Fruit fly (Drosophila melanogaster) whole organism, embryonic: ENCODE data around the gene Ire1.

Source experiments
- Bdp1 ChIP-seq: fragments of 200-800 bp; sonication (Bioruptor generic); optimal IDR thresholded peaks from 3 replicates; lab custom pipeline; 2016; ENCODE audit warnings: missing biosample characterization, missing genetic modification characterization
- Bgb ChIP-seq: fragments of 200-800 bp; sonication (Bioruptor generic); IDR thresholded peaks from 2 replicates; pipeline ENCODE4 v1.3.6; 2022; ENCODE audit warnings: missing biosample characterization, missing genetic modification characterization; ENCODE audit not compliant: partially characterized antibody
- CG11560 ChIP-seq: fragments of 200-800 bp; sonication (Bioruptor generic); IDR thresholded peaks from 3 replicates; pipeline ENCODE4 v1.3.6; 2022; ENCODE audit warnings: missing biosample characterization, missing genetic modification characterization
- CG14014 ChIP-seq: fragments of 200-800 bp; sonication (Bioruptor generic); IDR thresholded peaks from 2 replicates; pipeline ENCODE4 v1.3.6; 2022; ENCODE audit warnings: missing biosample characterization, missing genetic modification characterization
- CG14965 ChIP-seq: fragments of 200-800 bp; sonication (Bioruptor generic); optimal IDR thresholded peaks from 2 replicates; lab custom pipeline; 2016; ENCODE audit warnings: missing biosample characterization, missing genetic modification characterization, borderline replicate concordance
- CG1529 ChIP-seq: fragments of 200-800 bp; sonication (Bioruptor generic); optimal IDR thresholded peaks from 3 replicates; lab custom pipeline; 2018; ENCODE audit warnings: missing biosample characterization, missing genetic modification characterization
- CG16779 ChIP-seq: fragments of 200-800 bp; sonication (Bioruptor generic); IDR thresholded peaks from 2 replicates; pipeline ENCODE4 v1.3.6; 2022; ENCODE audit warnings: missing biosample characterization, missing genetic modification characterization
- CG17612 ChIP-seq: fragments of 200-800 bp; sonication (Bioruptor generic); IDR thresholded peaks from 2 replicates; pipeline ENCODE4 v1.3.6; 2022; ENCODE audit warnings: missing biosample characterization, missing genetic modification characterization
- CG18476 ChIP-seq: fragments of 200-800 bp; sonication (Bioruptor generic); optimal IDR thresholded peaks from 2 replicates; lab custom pipeline; 2016; ENCODE audit warnings: missing biosample characterization, mild to moderate bottlenecking, missing genetic modification characterization
- CG31388 ChIP-seq: fragments of 200-800 bp; sonication (Bioruptor generic); optimal IDR thresholded peaks from 2 replicates; lab custom pipeline; 2016; ENCODE audit warnings: missing biosample characterization, missing genetic modification characterization
- CG3726 ChIP-seq: fragments of 200-800 bp; sonication (Bioruptor generic); IDR thresholded peaks from 3 replicates; pipeline ENCODE4, ENCODE4 v1.3.6; 2022; ENCODE audit warnings: missing biosample characterization, missing genetic modification characterization
- CG4404 ChIP-seq: fragments of 200-800 bp; sonication (Bioruptor generic); IDR thresholded peaks from 2 replicates; pipeline ENCODE4 v1.3.6; 2022; ENCODE audit warnings: missing biosample characterization, missing genetic modification characterization
- CG5245 ChIP-seq: fragments of 200-800 bp; sonication (Bioruptor generic); optimal IDR thresholded peaks from 3 replicates; lab custom pipeline; 2016; ENCODE audit warnings: missing biosample characterization, missing genetic modification characterization
- CG6175 ChIP-seq: fragments of 200-800 bp; sonication (Bioruptor generic); IDR thresholded peaks from 3 replicates; pipeline ENCODE4 v1.3.6; 2022; ENCODE audit warnings: missing biosample characterization, missing genetic modification characterization
- CG6254 ChIP-seq: fragments of 200-800 bp; sonication (Bioruptor generic); optimal IDR thresholded peaks from 3 replicates; lab custom pipeline; 2017; ENCODE audit warnings: mild to moderate bottlenecking, missing biosample characterization, missing genetic modification reagents, missing genetic modification characterization
- CG6854 ChIP-seq: fragments of 200-800 bp; sonication (Bioruptor generic); optimal IDR thresholded peaks from 3 replicates; lab custom pipeline; 2017; ENCODE audit warnings: missing biosample characterization, mild to moderate bottlenecking, missing genetic modification characterization
- CG7372 ChIP-seq: fragments of 200-800 bp; sonication (Bioruptor generic); IDR thresholded peaks from 2 replicates; pipeline ENCODE4 v1.3.6; 2022; ENCODE audit warnings: missing biosample characterization, missing genetic modification characterization
- CG8765 ChIP-seq: fragments of 200-800 bp; sonication (Bioruptor generic); IDR thresholded peaks from 2 replicates; pipeline ENCODE4 v1.3.6; 2022; ENCODE audit warnings: missing biosample characterization, missing genetic modification characterization
- CG8924 ChIP-seq: fragments of 200-800 bp; optimal IDR thresholded peaks from 3 replicates; lab custom pipeline; 2019; ENCODE audit warnings: missing biosample characterization, mild to moderate bottlenecking, missing genetic modification characterization, moderate library complexity
- CG9215 ChIP-seq: fragments of 200-800 bp; sonication (Bioruptor generic); IDR thresholded peaks from 2 replicates; pipeline ENCODE4 v1.3.6; 2022; ENCODE audit warnings: missing biosample characterization, missing genetic modification characterization
- CG9437 ChIP-seq: fragments of 200-800 bp; sonication (Bioruptor generic); optimal IDR thresholded peaks from 2 replicates; lab custom pipeline; 2018; ENCODE audit warnings: missing biosample characterization, mild to moderate bottlenecking, missing genetic modification characterization
- CG9727 ChIP-seq: fragments of 200-800 bp; sonication (Bioruptor generic); optimal IDR thresholded peaks from 3 replicates; lab custom pipeline; 2017; ENCODE audit warnings: missing biosample characterization, mild to moderate bottlenecking, missing genetic modification characterization
- CrebB ChIP-seq: fragments of 200-800 bp; sonication (Bioruptor generic); optimal IDR thresholded peaks from 3 replicates; lab custom pipeline; 2018; ENCODE audit warnings: missing biosample characterization, mild to moderate bottlenecking, missing genetic modification characterization
- Drgx ChIP-seq: fragments of 200-800 bp; sonication (Bioruptor generic); IDR thresholded peaks from 2 replicates; pipeline ENCODE4 v1.3.6; 2022; ENCODE audit warnings: missing biosample characterization, missing genetic modification characterization
- E2f1 ChIP-seq: fragments of 200-800 bp; sonication (Bioruptor generic); IDR thresholded peaks from 2 replicates; pipeline ENCODE4 v1.3.6; 2022; ENCODE audit warnings: missing biosample characterization, missing genetic modification characterization
- Ets65A ChIP-seq: fragments of 200-800 bp; sonication (Bioruptor generic); peaks from one replicate; lab custom pipeline; 2016; ENCODE audit warnings: missing biosample characterization, missing genetic modification characterization
- Hand ChIP-seq: fragments of 200-800 bp; sonication (Bioruptor generic); optimal IDR thresholded peaks from 2 replicates; lab custom pipeline; 2017; ENCODE audit warnings: mild to moderate bottlenecking, missing biosample characterization, missing genetic modification reagents, missing genetic modification characterization
- Med ChIP-seq: fragments of 200-800 bp; sonication (Bioruptor generic); peaks from one replicate; lab custom pipeline; 2016; ENCODE audit warnings: missing biosample characterization, missing genetic modification characterization, mild to moderate bottlenecking, inconsistent platforms, moderate library complexity
- Myb ChIP-seq: fragments of 200-800 bp; sonication (Bioruptor generic); optimal IDR thresholded peaks from 2 replicates; lab custom pipeline; 2016; ENCODE audit warnings: missing biosample characterization, missing genetic modification characterization
- NC2α ChIP-seq: fragments of 200-800 bp; sonication (Bioruptor generic); optimal IDR thresholded peaks from 2 replicates; lab custom pipeline; 2016; ENCODE audit warnings: missing biosample characterization, missing genetic modification characterization
- NFAT ChIP-seq: fragments of 200-800 bp; sonication (Bioruptor generic); IDR thresholded peaks from 2 replicates; pipeline ENCODE4 v1.3.6; 2022; ENCODE audit warnings: missing biosample characterization, missing genetic modification characterization
- Nf-YA ChIP-seq: fragments of 200-800 bp; sonication (Bioruptor generic); IDR thresholded peaks from 2 replicates; pipeline ENCODE4 v1.3.6; 2022; ENCODE audit warnings: missing biosample characterization, missing genetic modification characterization
- ase ChIP-seq: fragments of 200-800 bp; sonication (Bioruptor generic); IDR thresholded peaks from 3 replicates; pipeline ENCODE4 v1.3.6; 2022; ENCODE audit warnings: missing biosample characterization, missing genetic modification characterization
- bbx ChIP-seq: fragments of 200-800 bp; sonication (Bioruptor generic); IDR thresholded peaks from 2 replicates; pipeline ENCODE4 v1.3.6; 2022; ENCODE audit warnings: missing biosample characterization, missing genetic modification characterization; ENCODE audit not compliant: partially characterized antibody
- chinmo ChIP-seq: fragments of 200-800 bp; sonication (Bioruptor generic); IDR thresholded peaks from 4 replicates; pipeline ENCODE4 v1.3.6; 2022; ENCODE audit warnings: missing biosample characterization, missing genetic modification characterization; ENCODE audit not compliant: partially characterized antibody
- cwo ChIP-seq: fragments of 200-800 bp; sonication (Bioruptor generic); optimal IDR thresholded peaks from 3 replicates; lab custom pipeline; 2017; ENCODE audit warnings: missing biosample characterization, missing genetic modification characterization, mild to moderate bottlenecking, moderate library complexity, missing genetic modification reagents
- emc ChIP-seq: fragments of 200-800 bp; sonication (Bioruptor generic); optimal IDR thresholded peaks from 2 replicates; lab custom pipeline; 2016; ENCODE audit warnings: missing biosample characterization, missing genetic modification characterization
- ems ChIP-seq: fragments of 200-800 bp; sonication (Bioruptor generic); optimal IDR thresholded peaks from 3 replicates; lab custom pipeline; 2016; ENCODE audit warnings: missing biosample characterization, missing genetic modification characterization
- ewg ChIP-seq: fragments of 200-800 bp; sonication (Bioruptor generic); optimal IDR thresholded peaks from 3 replicates; lab custom pipeline; 2017; ENCODE audit warnings: mild to moderate bottlenecking, missing biosample characterization, missing genetic modification reagents, missing genetic modification characterization
- gem ChIP-seq: fragments of 200-800 bp; sonication (Bioruptor generic); optimal IDR thresholded peaks from 2 replicates; lab custom pipeline; 2019; ENCODE audit warnings: missing biosample characterization, mild to moderate bottlenecking, missing genetic modification characterization, moderate library complexity
- hkb ChIP-seq, 2 experiments: fragments of 200-800 bp in 1 of 2; fragments of >200 bp in 1 of 2; sonication (Bioruptor generic) in 1 of 2; IDR thresholded peaks in 1 of 2; optimal IDR thresholded peaks in 1 of 2; 2 replicates each; pipeline versions ENCODE4 v1.3.6 to Lab custom; 2017 to 2022; ENCODE audit warnings: missing biosample characterization in 1 of 2, missing genetic modification characterization in 1 of 2
- ind ChIP-seq: fragments of 200-800 bp; sonication (Bioruptor generic); optimal IDR thresholded peaks from 3 replicates; lab custom pipeline; 2016; ENCODE audit warnings: missing biosample characterization, missing genetic modification characterization
- inv ChIP-seq: fragments of 200-800 bp; sonication (Bioruptor generic); IDR thresholded peaks from 2 replicates; pipeline ENCODE4 v1.3.6; 2022; ENCODE audit warnings: missing biosample characterization, missing genetic modification characterization; ENCODE audit not compliant: partially characterized antibody
- luna ChIP-seq: fragments of 200-800 bp; sonication (Bioruptor generic); optimal IDR thresholded peaks from 2 replicates; lab custom pipeline; 2016; ENCODE audit warnings: missing biosample characterization, missing genetic modification characterization
- mam ChIP-seq: fragments of 200-800 bp; sonication (Bioruptor generic); optimal IDR thresholded peaks from 3 replicates; lab custom pipeline; 2016; ENCODE audit warnings: missing biosample characterization, missing genetic modification characterization
- nmo ChIP-seq: fragments of 200-800 bp; sonication (Bioruptor generic); optimal IDR thresholded peaks from 2 replicates; lab custom pipeline; 2018; ENCODE audit warnings: missing biosample characterization, mild to moderate bottlenecking, missing genetic modification characterization, moderate library complexity
- pros ChIP-seq: fragments of 200-800 bp; sonication (Bioruptor generic); optimal IDR thresholded peaks from 3 replicates; lab custom pipeline; 2019; ENCODE audit warnings: missing biosample characterization, mild to moderate bottlenecking, missing genetic modification characterization, moderate library complexity
- so ChIP-seq: fragments of 200-800 bp; sonication (Bioruptor generic); IDR thresholded peaks from 3 replicates; pipeline ENCODE4 v1.3.6; 2022; ENCODE audit warnings: missing biosample characterization, missing genetic modification characterization
- tgo ChIP-seq: fragments of 200-800 bp; sonication (Bioruptor generic); IDR thresholded peaks from 3 replicates; pipeline ENCODE4 v1.3.6; 2022; ENCODE audit warnings: missing biosample characterization, missing genetic modification characterization
- tin ChIP-seq: fragments of 200-800 bp; sonication (Bioruptor generic); optimal IDR thresholded peaks from 3 replicates; lab custom pipeline; 2016; ENCODE audit warnings: missing biosample characterization, missing genetic modification characterization
- trh ChIP-seq: fragments of 200-800 bp; sonication (Bioruptor generic); optimal IDR thresholded peaks from 2 replicates; lab custom pipeline; 2016; ENCODE audit warnings: missing biosample characterization, missing genetic modification characterization

The Ire1 gene

DNA sequence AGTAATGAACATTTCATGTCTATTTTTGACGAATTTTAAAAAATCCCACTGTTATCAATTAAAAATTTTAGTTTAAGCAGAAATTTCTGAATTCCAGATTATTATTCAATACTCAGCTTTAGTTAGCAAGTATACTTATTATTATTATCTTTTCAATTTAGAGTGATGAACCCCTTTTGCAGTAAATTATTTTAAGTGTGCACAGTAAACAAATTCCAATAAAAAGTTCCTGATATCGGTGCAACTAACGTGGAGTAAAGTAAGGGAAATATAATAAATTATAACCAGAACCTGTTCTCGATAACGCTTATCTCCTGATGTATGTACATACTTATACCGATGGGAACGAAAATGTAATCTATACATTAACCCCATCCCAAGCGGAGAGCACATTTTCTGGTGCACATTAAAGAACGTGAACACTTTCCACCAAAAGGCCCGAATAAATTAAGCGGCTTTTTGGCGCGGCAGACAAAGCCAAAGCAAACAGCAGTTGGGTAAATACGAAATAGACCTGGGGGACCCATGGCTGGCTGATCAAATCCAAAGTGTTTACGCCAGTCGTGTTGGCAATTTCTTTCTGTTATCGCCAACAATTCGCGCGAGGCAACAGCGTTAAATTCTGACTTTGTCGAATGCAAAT is 3.0 kb downstream of the Ire1 start (continued):
- TF ChIP-seq ems (no peak), CG9437 (GFP tag; lab: Kevin White, UChicago) (no peak), ind (GFP tag; lab: Kevin White, UChicago) (no peak), CG14965 (GFP tag; lab: Kevin White, UChicago) (no peak), CG6254 (no peak), Bdp1 (no peak), bbx (GFP tag; lab: Robert Waterston, UW) (no peak), trh (no peak), NC2α (no peak), Nf-YA (GFP tag; lab: Robert Waterston, UW) (no peak), ase (GFP tag; lab: Robert Waterston, UW) (no peak), Ets65A (GFP tag; lab: Kevin White, UChicago) (peak; percentile 83), CG8765 (GFP tag; lab: Robert Waterston, UW) (no peak), CG1529 (GFP tag; lab: Kevin White, UChicago) (no peak), CG6854 (no peak), luna (GFP tag; lab: Kevin White, UChicago) (no peak), CG31388 (GFP tag; lab: Kevin White, UChicago) (no peak), chinmo (GFP tag; lab: Robert Waterston, UW) (0 out of 4 replicates have a peak, but pooled peaks have one; percentile 51), tin (no peak), CG11560 (tag; lab: Robert Waterston, UW) (no peak), CG7372 (GFP tag; lab: Robert Waterston, UW) (no peak), tgo (GFP tag; lab: Robert Waterston, UW) (no peak), CG9215 (GFP tag; lab: Robert Waterston, UW) (no peak), nmo (GFP tag; lab: Kevin White, UChicago) (no peak), ewg (GFP tag; lab: Kevin White, UChicago) (no peak), pros (no peak), CG8924 (tag; lab: Kevin White, UChicago) (no peak), CG4404 (no peak), inv (GFP tag; lab: Robert Waterston, UW) (no peak), CG5245 (GFP tag; lab: Kevin White, UChicago) (no peak), CG14014 (GFP tag; lab: Robert Waterston, UW) (no peak), NFAT (GFP tag; lab: Robert Waterston, UW) (peak; percentile 41; the same call in 1 of the 2 replicates), emc (GFP tag; lab: Kevin White, UChicago) (no peak), E2f1 (GFP tag; lab: Robert Waterston, UW) (no peak), Med (peak; percentile 92), hkb (optimal IDR thresholded peaks at IDR 0.05; lab: Kevin White, UChicago) (no peak), hkb (GFP tag; IDR thresholded peaks at IDR 0.05; lab: Robert Waterston, UW) (peak; percentile 68), Hand (GFP tag; lab: Kevin White, UChicago) (no peak), CG3726 (no peak), so (no peak), CG18476 (GFP tag; lab: Kevin White, UChicago) (no peak), CG17612 (GFP tag; lab: Robert Waterston, UW) (no peak), gem (no peak), CG16779 (GFP tag; lab: Robert Waterston, UW) (0 out of 2 replicates have a peak, but pooled peaks have one; percentile 8), Myb (GFP tag; lab: Kevin White, UChicago) (no peak), CG9727 (GFP tag; lab: Kevin White, UChicago) (peak; percentile 16), Drgx (GFP tag; lab: Robert Waterston, UW) (no peak), cwo (GFP tag; lab: Kevin White, UChicago) (no peak), mam (GFP tag; lab: Kevin White, UChicago) (peak; percentile 29), CG6175 (GFP tag; lab: Robert Waterston, UW) (no peak), CrebB (peak; percentile 46), Bgb (GFP tag; lab: Robert Waterston, UW) (no peak)
